Worm (Caenorhabditis elegans) whole organism, young adult: ENCODE results near the gene end-1.

ENCODE experiments used
- F39B2.1 ChIP-seq: fragments of 200-800 bp; sonication (Bioruptor generic); IDR thresholded peaks from 2 replicates; pipeline ENCODE4 v1.3.6; 2022; ENCODE audit warnings: missing genetic modification reagents, missing genetic modification characterization, missing compliant biosample characterization
- F57A8.1 ChIP-seq: fragments of 200-800 bp; sonication (Bioruptor generic); optimal IDR thresholded peaks from 2 replicates; lab custom pipeline; 2018; ENCODE audit warnings: mild to moderate bottlenecking, missing genetic modification characterization, moderate library complexity, missing compliant biosample characterization
- Y53F4B.3 ChIP-seq: fragments of 200-800 bp; sonication (Bioruptor generic); IDR thresholded peaks from 2 replicates; pipeline ENCODE4 v1.3.6; 2022; ENCODE audit warnings: missing genetic modification reagents, missing genetic modification characterization, missing compliant biosample characterization
- Y53G8AR.9 ChIP-seq: fragments of 200-800 bp; sonication (Bioruptor generic); conservative IDR thresholded peaks from 2 replicates; pipeline ENCODE4 v1.3.6; 2022; ENCODE audit warnings: missing genetic modification reagents, missing genetic modification characterization, missing compliant biosample characterization
- Y56A3A.18 ChIP-seq: fragments of 200-800 bp; sonication (Bioruptor generic); IDR thresholded peaks from 2 replicates; pipeline ENCODE4 v1.3.6; 2022; ENCODE audit warnings: missing genetic modification reagents, missing genetic modification characterization, missing compliant biosample characterization
- Y95B8A.8 ChIP-seq: fragments of 200-800 bp; sonication (Bioruptor generic); IDR thresholded peaks from 2 replicates; pipeline ENCODE4 v1.3.6; 2022; ENCODE audit warnings: missing genetic modification reagents, missing genetic modification characterization, missing compliant biosample characterization
- atf-7 ChIP-seq: sonication (generic microtip); optimal IDR thresholded peaks from 2 replicates; lab custom pipeline; 2017; ENCODE audit warnings: mild to moderate bottlenecking, missing genetic modification characterization, missing compliant biosample characterization
- athp-1 ChIP-seq: sonication (generic microtip); optimal IDR thresholded peaks from 2 replicates; lab custom pipeline; 2017; ENCODE audit warnings: mild to moderate bottlenecking, missing genetic modification characterization, missing compliant biosample characterization
- attf-3 ChIP-seq: fragments of 200-800 bp; sonication (Bioruptor generic); conservative IDR thresholded peaks from 2 replicates; pipeline ENCODE4 v1.3.6; 2022; ENCODE audit warnings: missing genetic modification reagents, missing genetic modification characterization, missing compliant biosample characterization
- cebp-1 ChIP-seq, 2 experiments: fragments of 200-800 bp in 1 of 2; sonication (Bioruptor generic) in 1 of 2; sonication (generic microtip) in 1 of 2; IDR thresholded peaks in 1 of 2; optimal IDR thresholded peaks in 1 of 2; 2 replicates each; pipeline versions ENCODE4 v1.3.6 to Lab custom; 2017 to 2022; ENCODE audit warnings: missing compliant biosample characterization in 2 of 2, missing genetic modification characterization in 2 of 2, mild to moderate bottlenecking in 1 of 2, missing genetic modification reagents in 1 of 2, moderate library complexity in 1 of 2
- cebp-2 ChIP-seq: fragments of 200-800 bp; sonication (Bioruptor generic); IDR thresholded peaks from 2 replicates; pipeline ENCODE4 v1.3.6; 2022; ENCODE audit warnings: missing genetic modification characterization, missing compliant biosample characterization
- ceh-100 ChIP-seq: fragments of 200-800 bp; sonication (Bioruptor generic); IDR thresholded peaks from 2 replicates; pipeline ENCODE4 v1.3.6; 2022; ENCODE audit warnings: missing genetic modification reagents, missing genetic modification characterization, missing compliant biosample characterization
- ceh-79 ChIP-seq: sonication (generic microtip); optimal IDR thresholded peaks from 2 replicates; lab custom pipeline; 2017; ENCODE audit warnings: mild to moderate bottlenecking, missing genetic modification characterization, missing compliant biosample characterization
- dox-1 ChIP-seq: fragments of 200-800 bp; sonication (Bioruptor generic); IDR thresholded peaks from 2 replicates; pipeline ENCODE4 v1.3.6; 2022; ENCODE audit warnings: missing genetic modification reagents, missing genetic modification characterization, missing compliant biosample characterization
- dpl-1 ChIP-seq: fragments of 150-350 bp; optimal IDR thresholded peaks from 2 replicates; lab custom pipeline; 2014; ENCODE audit warnings: missing biosample characterization, missing genetic modification reagents, missing genetic modification characterization
- egl-18 ChIP-seq: fragments of 200-800 bp; sonication (Bioruptor generic); IDR thresholded peaks from 2 replicates; pipeline ENCODE4 v1.3.6; 2022; ENCODE audit warnings: missing genetic modification reagents, missing genetic modification characterization, missing compliant biosample characterization
- hlh-26 ChIP-seq: fragments of 200-800 bp; sonication (Bioruptor generic); conservative IDR thresholded peaks from 2 replicates; pipeline ENCODE4 v1.3.6; 2022; ENCODE audit warnings: missing genetic modification reagents, missing genetic modification characterization, missing compliant biosample characterization
- hmg-1.2 ChIP-seq: fragments of 200-800 bp; sonication (Bioruptor generic); IDR thresholded peaks from 2 replicates; pipeline ENCODE4 v1.3.6; 2022; ENCODE audit warnings: missing genetic modification reagents, missing genetic modification characterization, missing compliant biosample characterization
- hmg-20 ChIP-seq: fragments of 200-800 bp; sonication (Bioruptor generic); IDR thresholded peaks from 2 replicates; pipeline ENCODE4 v1.3.6; 2022; ENCODE audit warnings: missing genetic modification reagents, missing genetic modification characterization, missing compliant biosample characterization
- hsf-1 ChIP-seq: fragments of 200-800 bp; sonication (Bioruptor generic); IDR thresholded peaks from 2 replicates; pipeline ENCODE4 v1.3.6; 2022; ENCODE audit warnings: missing genetic modification reagents, missing genetic modification characterization, missing compliant biosample characterization
- lin-26 ChIP-seq: fragments of 200-800 bp; sonication (Bioruptor generic); IDR thresholded peaks from 2 replicates; pipeline ENCODE4 v1.3.6; 2022; ENCODE audit warnings: missing genetic modification reagents, missing genetic modification characterization, missing compliant biosample characterization
- lin-40 ChIP-seq: sonication (generic microtip); optimal IDR thresholded peaks from 2 replicates; lab custom pipeline; 2016; ENCODE audit warnings: missing genetic modification characterization, mild to moderate bottlenecking, missing compliant biosample characterization, missing genotype, missing genetic modification reagents
- lin-54 ChIP-seq: fragments of 200-800 bp; sonication (Bioruptor generic); optimal IDR thresholded peaks from 2 replicates; lab custom pipeline; 2018; ENCODE audit warnings: mild to moderate bottlenecking, missing genetic modification characterization, missing compliant biosample characterization
- madf-10 ChIP-seq: sonication (generic microtip); optimal IDR thresholded peaks from 2 replicates; lab custom pipeline; 2016; ENCODE audit warnings: mild to moderate bottlenecking, missing genetic modification characterization, missing compliant biosample characterization
- mxl-1 ChIP-seq: sonication (generic microtip); optimal IDR thresholded peaks from 2 replicates; lab custom pipeline; 2016; ENCODE audit warnings: missing genetic modification characterization, missing compliant biosample characterization
- nfya-1 ChIP-seq: sonication (generic microtip); optimal IDR thresholded peaks from 2 replicates; lab custom pipeline; 2017; ENCODE audit warnings: antibody characterized with exemption, missing compliant biosample characterization, missing genetic modification characterization, borderline replicate concordance; ENCODE audit not compliant: insufficient read depth
- rec-8 ChIP-seq, 2 experiments: sonication (generic microtip); optimal IDR thresholded peaks; 2 replicates each; lab custom pipeline; 2016; ENCODE audit warnings: mild to moderate bottlenecking in 2 of 2, missing genetic modification characterization in 2 of 2, missing genetic modification reagents in 2 of 2, missing genotype in 2 of 2, missing biosample characterization in 1 of 2, missing compliant biosample characterization in 1 of 2, moderate library complexity in 1 of 2
- repo-1 ChIP-seq: sonication (generic microtip); optimal IDR thresholded peaks from 2 replicates; lab custom pipeline; 2017; ENCODE audit warnings: mild to moderate bottlenecking, missing genetic modification characterization, missing compliant biosample characterization
- rpc-1 ChIP-seq, 2 experiments: fragments of 150-350 bp in 1 of 2; sonication (generic microtip) in 1 of 2; optimal IDR thresholded peaks; 2 replicates each; lab custom pipeline; 2014 to 2018; ENCODE audit warnings: missing biosample characterization in 1 of 2, missing genetic modification characterization in 1 of 2, missing genetic modification reagents in 1 of 2, missing genotype in 1 of 2
- snpc-1.1 ChIP-seq: sonication (generic microtip); optimal IDR thresholded peaks from 2 replicates; lab custom pipeline; 2017; ENCODE audit warnings: missing genetic modification characterization, mild to moderate bottlenecking, missing compliant biosample characterization, antibody characterized with exemption, moderate library complexity, missing genotype, missing genetic modification reagents; ENCODE audit not compliant: insufficient read depth
- snpc-1.3 ChIP-seq: sonication (generic microtip); optimal IDR thresholded peaks from 2 replicates; lab custom pipeline; 2017; ENCODE audit warnings: missing genetic modification characterization, mild to moderate bottlenecking, missing compliant biosample characterization, antibody characterized with exemption, moderate library complexity, missing genotype, missing genetic modification reagents; ENCODE audit not compliant: insufficient read depth
- snpc-3.4 ChIP-seq: sonication (generic microtip); optimal IDR thresholded peaks from 2 replicates; lab custom pipeline; 2017; ENCODE audit warnings: missing genetic modification characterization, mild to moderate bottlenecking, missing compliant biosample characterization, antibody characterized with exemption, moderate library complexity, missing genotype, missing genetic modification reagents
- snpc-4 ChIP-seq, 5 experiments: fragments of 150-350 bp in 1 of 5; sonication (generic microtip) in 4 of 5; optimal IDR thresholded peaks; 2 replicates each; lab custom pipeline; 2014 to 2018; ENCODE audit warnings: missing genetic modification characterization in 5 of 5, missing biosample characterization in 3 of 5, antibody characterized with exemption in 2 of 5, mild to moderate bottlenecking in 2 of 5, missing compliant biosample characterization in 2 of 5, missing genotype in 2 of 5, moderate library complexity in 2 of 5, missing genetic modification reagents in 1 of 5
- tbx-9 ChIP-seq: sonication (generic microtip); optimal IDR thresholded peaks from 2 replicates; lab custom pipeline; 2016; ENCODE audit warnings: borderline replicate concordance, missing genetic modification characterization, inconsistent platforms, missing compliant biosample characterization
- unc-130 ChIP-seq: sonication (generic microtip); optimal IDR thresholded peaks from 2 replicates; lab custom pipeline; 2016; ENCODE audit warnings: missing genetic modification reagents, missing genetic modification characterization, missing compliant biosample characterization
- xnd-1 ChIP-seq: sonication (generic microtip); optimal IDR thresholded peaks from 2 replicates; lab custom pipeline; 2016; ENCODE audit warnings: missing genotype, missing genetic modification reagents, missing genetic modification characterization, missing compliant biosample characterization
- zfh-2 ChIP-seq: fragments of 200-800 bp; sonication (Bioruptor generic); conservative IDR thresholded peaks from 2 replicates; pipeline ENCODE4 v1.3.6; 2022; ENCODE audit warnings: missing genetic modification reagents, missing genetic modification characterization, missing compliant biosample characterization
- zim-3 ChIP-seq: sonication (generic microtip); optimal IDR thresholded peaks from 2 replicates; lab custom pipeline; 2017; ENCODE audit warnings: mild to moderate bottlenecking, missing genetic modification characterization, moderate library complexity, missing compliant biosample characterization

Gene end-1

ce11 chrV:13986823-13987222 lies 1.9 kb downstream of the end-1 start (continued):
- no peak for TF ChIP-seq athp-1
- no peak for TF ChIP-seq nfya-1 (tag; lab: Kevin White, UChicago)
- no peak for TF ChIP-seq lin-26
- TF ChIP-seq, all 124 proteins: peak for 8

DNA sequence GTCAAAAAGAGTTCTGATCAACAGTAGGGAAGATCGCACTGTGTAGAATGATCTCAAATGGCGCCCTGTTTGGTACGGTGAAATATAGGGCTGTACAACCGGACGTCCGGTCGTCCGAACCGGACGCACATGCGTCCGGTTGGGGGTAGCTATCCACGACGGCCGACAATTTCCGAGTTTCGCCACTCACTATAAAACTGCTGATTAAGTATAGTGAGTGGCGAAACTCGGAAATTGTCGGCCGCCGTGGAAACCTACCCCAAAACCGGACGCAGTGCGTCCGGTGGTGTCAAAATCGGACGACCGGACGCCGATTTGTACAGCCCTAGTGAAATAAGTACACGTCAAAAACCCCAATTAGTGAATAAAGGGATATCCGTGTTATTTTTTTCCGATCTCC lies 7.1 kb downstream of the end-1 start:
- TF ChIP-seq hmg-1.2 (GFP tag; lab: Robert Waterston, UW) (peak; percentile 34; the same call in 1 of the 2 replicates), snpc-4 (GFP tag; optimal IDR thresholded peaks at IDR 0.05; lab: Kevin White, UChicago) (peak; percentile 32), snpc-4 (tag; optimal IDR thresholded peaks at IDR 0.05; lab: Kevin White, UChicago) (peak in 3 of 4 experiments; percentile 58 to 90 (median 89)), snpc-1.1 (tag; lab: Kevin White, UChicago) (peak; percentile 77), snpc-3.4 (peak; percentile 27)

DNA sequence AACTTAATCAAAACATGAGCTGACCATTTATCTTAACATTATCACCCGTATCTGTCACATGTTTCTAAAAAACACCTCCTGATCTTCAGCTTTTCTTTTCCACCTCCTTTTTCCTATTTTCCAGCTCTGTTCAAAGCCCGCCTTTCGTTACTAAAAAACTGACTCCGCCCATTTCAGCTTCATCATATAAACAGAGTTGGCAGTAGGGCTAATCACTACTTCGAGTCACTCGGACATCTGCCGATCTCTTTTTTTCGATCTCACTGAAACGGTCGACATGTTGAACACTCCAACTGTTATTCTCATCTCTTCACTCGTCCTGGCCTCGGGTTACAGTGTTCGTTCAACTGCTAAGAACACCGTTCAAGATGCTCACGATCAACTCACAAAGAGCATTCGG lies 7.6 kb downstream of the end-1 start, which contains the start of gene droe-4:
TSS of gene droe-4 (plus strand) at position 172 of the 400 bp plus-strand sequence.
- TF ChIP-seq unc-130 (GFP tag; lab: Kevin White, UChicago) (no peak), Y53G8AR.9 (GFP tag; lab: Robert Waterston, UW) (no peak), zim-3 (tag; lab: Kevin White, UChicago) (no peak), hsf-1 (GFP tag; lab: Robert Waterston, UW) (no peak), zfh-2 (GFP tag; lab: Robert Waterston, UW) (no peak)
- TF ChIP-seq, all 124 proteins: peak for 0

ce11 chrV:13993478-13993877 lies 8.6 kb downstream of the end-1 start:
- no peak for TF ChIP-seq xnd-1 (tag; lab: Kevin White, UChicago)
- TF ChIP-seq ceh-79 (tag; lab: Kevin White, UChicago), result no peak
- TF ChIP-seq Y53F4B.3 (GFP tag; lab: Robert Waterston, UW), result no peak
- TF ChIP-seq tbx-9, result no peak
- TF ChIP-seq snpc-1.3, result no peak
- no peak for TF ChIP-seq attf-3 (GFP tag; lab: Robert Waterston, UW)
- no peak for TF ChIP-seq hlh-26 (GFP tag; lab: Robert Waterston, UW)
- TF ChIP-seq ceh-100 (GFP tag; lab: Robert Waterston, UW), result no peak
- no peak for TF ChIP-seq mxl-1 (tag; lab: Kevin White, UChicago)
- no peak for TF ChIP-seq hmg-20 (GFP tag; lab: Robert Waterston, UW)
- no peak for TF ChIP-seq dox-1
- TF ChIP-seq Y56A3A.18 (GFP tag; lab: Robert Waterston, UW), result no peak
- TF ChIP-seq cebp-1 (GFP tag; IDR thresholded peaks at IDR 0.05; lab: Robert Waterston, UW), result no peak
- TF ChIP-seq cebp-1 (tag; optimal IDR thresholded peaks at IDR 0.05; lab: Kevin White, UChicago), result no peak
- no peak for TF ChIP-seq lin-40 (tag; lab: Kevin White, UChicago)
- TF ChIP-seq F39B2.1 (GFP tag; lab: Robert Waterston, UW), result no peak

DNA sequence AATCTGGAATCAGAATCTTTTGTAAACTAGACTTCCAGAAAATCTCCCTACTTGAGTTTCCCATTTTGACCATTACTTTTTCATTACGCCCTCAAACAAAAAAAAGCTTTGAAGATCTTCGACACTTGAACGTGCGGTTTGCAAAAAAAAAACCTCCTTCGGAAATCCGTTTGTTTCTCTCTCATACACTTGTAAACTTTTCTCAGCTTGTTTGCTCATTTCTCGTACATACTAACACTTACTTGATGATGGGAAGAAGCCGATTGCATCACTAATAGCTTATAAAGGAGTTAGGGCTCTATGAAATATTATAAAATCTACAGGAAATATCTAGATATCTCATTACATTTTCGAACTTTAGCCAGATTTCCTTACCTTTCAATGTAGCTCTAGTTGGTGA lies 17.0 kb downstream of the end-1 start:
- TF ChIP-seq repo-1 (no peak), F57A8.1 (no peak), rpc-1 (optimal IDR thresholded peaks at IDR 0.05; lab: Kevin White, UChicago) (no peak), rpc-1 (tag; optimal IDR thresholded peaks at IDR 0.05; lab: Kevin White, UChicago) (no peak), Y95B8A.8 (GFP tag; lab: Robert Waterston, UW) (no peak), cebp-2 (GFP tag; lab: Robert Waterston, UW) (no peak), egl-18 (GFP tag; lab: Robert Waterston, UW) (no peak), rec-8 (tag; optimal IDR thresholded peaks at IDR 0.05; lab: Kevin White, UChicago) (no peak), snpc-3.4 (no peak), lin-54 (no peak), madf-10 (tag; lab: Kevin White, UChicago) (no peak), atf-7 (no peak), dpl-1 (GFP tag; lab: Kevin White, UChicago) (no peak), lin-26 (no peak)
